Worm (Caenorhabditis elegans): ENCODE results near the gene gsto-2.
A peak's percentile ranks its signal among the peaks of the same experiment; 100 is the strongest.

gsto-2 gene

ce11 chrIII:8521654-8522392 is 32.7 kb upstream of the gsto-2 start:
- TF ChIP-seq snpc-1.1 (tag; optimal IDR thresholded peaks at IDR 0.05; ENCODE audit: insufficient read depth) (no peak), lin-35 (GFP tag; optimal IDR thresholded peaks at IDR 0.05) (no peak), mes-4 (tag; optimal IDR thresholded peaks at IDR 0.05) (no peak), hlh-26 (GFP tag; conservative IDR thresholded peaks at IDR 0.05) (no peak), madf-3 (GFP tag; IDR thresholded peaks at IDR 0.05) (no peak), lag-1 (GFP tag; IDR thresholded peaks at IDR 0.05) (no peak), F33H1.4 (GFP tag; IDR thresholded peaks at IDR 0.05) (no peak), ceh-100 (GFP tag; IDR thresholded peaks at IDR 0.05) (no peak), B0035.1 (tag; optimal IDR thresholded peaks at IDR 0.05) (no peak), nhr-27 (tag; optimal IDR thresholded peaks at IDR 0.05) (no peak), athp-1 (tag; optimal IDR thresholded peaks at IDR 0.05) (no peak), C06A6.2 (GFP tag; conservative IDR thresholded peaks at IDR 0.05) (no peak), F23B12.7 (tag; optimal IDR thresholded peaks at IDR 0.05; ENCODE audit: insufficient read depth) (no peak), sptf-2 (GFP tag; optimal IDR thresholded peaks at IDR 0.05) (no peak), ekl-4 (GFP tag; IDR thresholded peaks at IDR 0.05) (no peak), F57C9.4 (tag; optimal IDR thresholded peaks at IDR 0.05) (no peak)

ce11 chrIII:8524773-8525172 is 29.8 kb upstream of the gsto-2 start, which contains the start of gene idpp-15:
Gene idpp-15 (plus strand): TSS chrIII:8525073.
- TF ChIP-seq let-526 (GFP tag; IDR thresholded peaks at IDR 0.05) (no peak), aptf-3 (GFP tag; IDR thresholded peaks at IDR 0.05) (no peak), ceh-58 (GFP tag; IDR thresholded peaks at IDR 0.05) (no peak), dpff-1 (tag; optimal IDR thresholded peaks at IDR 0.05) (no peak), nhr-179 (tag; optimal IDR thresholded peaks at IDR 0.05) (no peak), somi-1 (GFP tag; optimal IDR thresholded peaks at IDR 0.05) (no peak), Y79H2A.3 (GFP tag; conservative IDR thresholded peaks at IDR 0.05) (no peak), dox-1 (GFP tag; IDR thresholded peaks at IDR 0.05) (no peak), madf-10 (tag; optimal IDR thresholded peaks at IDR 0.05) (no peak), attf-5 (GFP tag; optimal IDR thresholded peaks at IDR 0.05) (no peak), F22D6.2 (tag; optimal IDR thresholded peaks at IDR 0.05) (no peak), ets-4 (GFP tag; optimal IDR thresholded peaks at IDR 0.05) (no peak), F49E8.2 (tag; optimal IDR thresholded peaks at IDR 0.05; ENCODE audit: insufficient read depth) (no peak), Y56A3A.18 (GFP tag; IDR thresholded peaks at IDR 0.05) (no peak), ceh-91 (GFP tag; IDR thresholded peaks at IDR 0.05) (no peak), madf-6 (GFP tag; IDR thresholded peaks at IDR 0.05) (no peak), F57C9.4 (tag; optimal IDR thresholded peaks at IDR 0.05) (no peak), D2030.7 (GFP tag; IDR thresholded peaks at IDR 0.05) (no peak), ceh-100 (GFP tag; IDR thresholded peaks at IDR 0.05) (no peak), Y95B8A.8 (GFP tag; IDR thresholded peaks at IDR 0.05) (no peak)

ce11 chrIII:8529002-8529401 is 25.6 kb upstream of the gsto-2 start:
- TF ChIP-seq attf-5 (GFP tag; optimal IDR thresholded peaks at IDR 0.05) (peak; percentile 37), cebp-1 (GFP tag; IDR thresholded peaks at IDR 0.05) (peak; percentile 93), cebp-1 (tag; optimal IDR thresholded peaks at IDR 0.05) (peak; percentile 99), ceh-58 (GFP tag; IDR thresholded peaks at IDR 0.05) (no peak), nfyb-1 (GFP tag; IDR thresholded peaks at IDR 0.05) (peak; percentile 98), rec-8 (tag; optimal IDR thresholded peaks at IDR 0.05) (no peak), hsf-1 (GFP tag; IDR thresholded peaks at IDR 0.05) (peak; percentile 70; the same call in 1 of the 2 replicates), ceh-27 (GFP tag; optimal IDR thresholded peaks at IDR 0.05) (peak; percentile 14)
